Fruit fly (Drosophila melanogaster): ENCODE measurements around the gene CG14298.

The CG14298 gene

dm6 chr3R:18895227-18895626 lies 19.9 kb downstream of the CG14298 start (continued):
- TF ChIP-seq tup (GFP tag; optimal IDR thresholded peaks at IDR 0.05) (no peak), yki (optimal IDR thresholded peaks at IDR 0.05) (no peak), Bdp1 (GFP tag; optimal IDR thresholded peaks at IDR 0.05) (no peak), CG18764 (GFP tag; optimal IDR thresholded peaks at IDR 0.05) (no peak), CG13624 (GFP tag; optimal IDR thresholded peaks at IDR 0.05) (no peak), CG1602 (GFP tag; optimal IDR thresholded peaks at IDR 0.05) (no peak), dati (GFP tag; IDR thresholded peaks at IDR 0.05) (no peak), luna (GFP tag; optimal IDR thresholded peaks at IDR 0.05) (no peak), CG9797 (GFP tag; optimal IDR thresholded peaks at IDR 0.05) (no peak), CG2875 (GFP tag; optimal IDR thresholded peaks at IDR 0.05) (no peak), pfk (GFP tag; optimal IDR thresholded peaks at IDR 0.05) (no peak), CTCF (GFP tag; optimal IDR thresholded peaks at IDR 0.05) (no peak), CG14860 (GFP tag; IDR thresholded peaks at IDR 0.05; ENCODE audit: partially characterized antibody) (no peak), CG4617 (GFP tag; optimal IDR thresholded peaks at IDR 0.05; ENCODE audit: borderline replicate concordance) (no peak), ase (GFP tag; IDR thresholded peaks at IDR 0.05) (peak; percentile 65; the same call in 2 of the 3 replicates), cato (GFP tag; optimal IDR thresholded peaks at IDR 0.05; ENCODE audit: borderline replicate concordance) (no peak), CG17802 (tag; optimal IDR thresholded peaks at IDR 0.05) (no peak), CG3847 (GFP tag; IDR thresholded peaks at IDR 0.05) (no peak), CG10366 (GFP tag; IDR thresholded peaks at IDR 0.05) (no peak), CG31365 (tag; optimal IDR thresholded peaks at IDR 0.05) (no peak), CG17328 (GFP tag; IDR thresholded peaks at IDR 0.05) (no peak), nerfin-1 (tag; optimal IDR thresholded peaks at IDR 0.05) (no peak), aop (GFP tag; IDR thresholded peaks at IDR 0.05) (no peak), Hey (tag; optimal IDR thresholded peaks at IDR 0.05) (no peak), CG9932 (GFP tag; IDR thresholded peaks at IDR 0.05) (no peak), E2f1 (GFP tag; IDR thresholded peaks at IDR 0.05) (peak; percentile 68), CG7556 (GFP tag; optimal IDR thresholded peaks at IDR 0.05) (no peak), Pdp1 (GFP tag; optimal IDR thresholded peaks at IDR 0.05) (no peak), mld (GFP tag; IDR thresholded peaks at IDR 0.05; ENCODE audit: partially characterized antibody) (no peak), twi (tag; optimal IDR thresholded peaks at IDR 0.05) (no peak), CG42726 (GFP tag; IDR thresholded peaks at IDR 0.05; ENCODE audit: partially characterized antibody) (no peak), CG14965 (GFP tag; optimal IDR thresholded peaks at IDR 0.05; ENCODE audit: borderline replicate concordance) (no peak), Sry-δ (GFP tag; optimal IDR thresholded peaks at IDR 0.05) (no peak), CG12299 (tag; optimal IDR thresholded peaks at IDR 0.05) (no peak), CG11696 (GFP tag; IDR thresholded peaks at IDR 0.05) (peak; percentile 52; the same call in 1 of the 2 replicates), NK7.1 (GFP tag; optimal IDR thresholded peaks at IDR 0.05) (no peak), Nf-YA (GFP tag; IDR thresholded peaks at IDR 0.05) (no peak), CG8281 (tag; optimal IDR thresholded peaks at IDR 0.05) (no peak), usp (GFP tag; optimal IDR thresholded peaks at IDR 0.05) (no peak), CG11723 (GFP tag; optimal IDR thresholded peaks at IDR 0.05) (no peak), jing (GFP tag; optimal IDR thresholded peaks at IDR 0.05) (no peak), tx (GFP tag; optimal IDR thresholded peaks at IDR 0.05) (no peak), Sry-β (GFP tag; optimal IDR thresholded peaks at IDR 0.05) (no peak), CG10147 (GFP tag; optimal IDR thresholded peaks at IDR 0.05) (no peak), Aef1 (GFP tag; IDR thresholded peaks at IDR 0.05) (peak; percentile 64), Hsf (GFP tag; optimal IDR thresholded peaks at IDR 0.05) (no peak), tll (GFP tag; optimal IDR thresholded peaks at IDR 0.05) (no peak), danr (GFP tag; IDR thresholded peaks at IDR 0.05) (peak; percentile 74), eyg (GFP tag; optimal IDR thresholded peaks at IDR 0.05) (no peak), onecut (GFP tag; IDR thresholded peaks at IDR 0.05) (peak; percentile 16; the same call in 1 of the 2 replicates), Vsx1 (GFP tag; optimal IDR thresholded peaks at IDR 0.05) (no peak), Oaz (GFP tag; IDR thresholded peaks at IDR 0.05) (no peak)
